Fruit fly (Drosophila melanogaster) whole organism, embryonic: ENCODE measurements around the gene Dlc90F.
A peak's percentile ranks its signal among the peaks of the same experiment; 100 is the strongest.

Experiments
- BEAF-32 ChIP-seq: fragments of 200-800 bp; sonication (Bioruptor generic); optimal IDR thresholded peaks from 3 replicates; lab custom pipeline; 2017; ENCODE audit warnings: missing biosample characterization, missing genetic modification characterization, mild to moderate bottlenecking, moderate library complexity, missing genetic modification reagents
- CG10959 ChIP-seq: fragments of 200-800 bp; sonication (Bioruptor generic); IDR thresholded peaks from 2 replicates; pipeline ENCODE4 v1.3.6; 2022; ENCODE audit warnings: missing biosample characterization, missing genetic modification characterization
- CG12219 ChIP-seq: fragments of 200-800 bp; sonication (Bioruptor generic); optimal IDR thresholded peaks from 3 replicates; lab custom pipeline; 2018; ENCODE audit warnings: missing biosample characterization, mild to moderate bottlenecking, missing genetic modification characterization
- CG16779 ChIP-seq: fragments of 200-800 bp; sonication (Bioruptor generic); IDR thresholded peaks from 2 replicates; pipeline ENCODE4 v1.3.6; 2022; ENCODE audit warnings: missing biosample characterization, missing genetic modification characterization
- CG16813 ChIP-seq: fragments of 200-800 bp; sonication (Bioruptor generic); IDR thresholded peaks from 3 replicates; pipeline ENCODE4 v1.3.6; 2022; ENCODE audit warnings: missing biosample characterization, missing genetic modification characterization; ENCODE audit not compliant: partially characterized antibody
- CG18599 ChIP-seq: fragments of 200-800 bp; sonication (Bioruptor generic); optimal IDR thresholded peaks from 3 replicates; lab custom pipeline; 2017; ENCODE audit warnings: missing biosample characterization, missing genetic modification characterization, mild to moderate bottlenecking, moderate library complexity, missing genetic modification reagents
- CG2129 ChIP-seq: fragments of 200-800 bp; sonication (Bioruptor generic); IDR thresholded peaks from 2 replicates; pipeline ENCODE4 v1.3.6; 2022; ENCODE audit warnings: missing biosample characterization, missing genetic modification characterization; ENCODE audit not compliant: partially characterized antibody
- CG3847 ChIP-seq: fragments of 200-800 bp; sonication (Bioruptor generic); IDR thresholded peaks from 2 replicates; pipeline ENCODE4 v1.3.6; 2022; ENCODE audit warnings: missing biosample characterization, missing genetic modification characterization
- CG4360 ChIP-seq: fragments of 200-800 bp; sonication (Bioruptor generic); IDR thresholded peaks from 2 replicates; pipeline ENCODE4 v1.3.6; 2022; ENCODE audit warnings: missing biosample characterization, missing genetic modification characterization
- CG43689 ChIP-seq: fragments of 200-800 bp; sonication (Bioruptor generic); IDR thresholded peaks from 2 replicates; pipeline ENCODE4 v1.3.6; 2022; ENCODE audit warnings: missing biosample characterization, missing genetic modification characterization
- CG6683 ChIP-seq: fragments of 200-800 bp; sonication (Bioruptor generic); optimal IDR thresholded peaks from 2 replicates; lab custom pipeline; 2017; ENCODE audit warnings: missing biosample characterization, mild to moderate bottlenecking, missing genetic modification characterization, missing genetic modification reagents
- CG6791 ChIP-seq: fragments of 200-800 bp; sonication (Bioruptor generic); IDR thresholded peaks from 3 replicates; pipeline ENCODE4 v1.3.6; 2022; ENCODE audit warnings: missing biosample characterization, missing genetic modification characterization; ENCODE audit not compliant: partially characterized antibody
- CG7357 ChIP-seq: fragments of 200-800 bp; sonication (Bioruptor generic); IDR thresholded peaks from 3 replicates; pipeline ENCODE4 v1.3.6; 2022; ENCODE audit warnings: missing biosample characterization, missing genetic modification characterization
- CG7745 ChIP-seq: fragments of 200-800 bp; sonication (Bioruptor generic); optimal IDR thresholded peaks from 2 replicates; lab custom pipeline; 2018; ENCODE audit warnings: missing biosample characterization, mild to moderate bottlenecking, missing genetic modification characterization, moderate library complexity
- CG7928 ChIP-seq: fragments of 200-800 bp; sonication (Bioruptor generic); optimal IDR thresholded peaks from 2 replicates; lab custom pipeline; 2017; ENCODE audit warnings: missing biosample characterization, mild to moderate bottlenecking, missing genetic modification characterization
- CG8388 ChIP-seq: fragments of 200-800 bp; sonication (Bioruptor generic); optimal IDR thresholded peaks from 2 replicates; lab custom pipeline; 2019; ENCODE audit warnings: missing biosample characterization, mild to moderate bottlenecking, missing genetic modification characterization, moderate library complexity
- CoRest ChIP-seq: fragments of 200-800 bp; sonication (Bioruptor generic); optimal IDR thresholded peaks from 3 replicates; lab custom pipeline; 2018; ENCODE audit warnings: missing biosample characterization, mild to moderate bottlenecking, missing genetic modification characterization, moderate library complexity
- D19B ChIP-seq: fragments of 200-800 bp; sonication (Bioruptor generic); optimal IDR thresholded peaks from 2 replicates; lab custom pipeline; 2017; ENCODE audit warnings: missing biosample characterization, mild to moderate bottlenecking, missing genetic modification characterization
- ERR ChIP-seq: fragments of 200-800 bp; sonication (Bioruptor generic); optimal IDR thresholded peaks from 2 replicates; lab custom pipeline; 2016; ENCODE audit warnings: missing biosample characterization, missing genetic modification characterization
- Fer1 ChIP-seq: fragments of 200-800 bp; sonication (Bioruptor generic); optimal IDR thresholded peaks from 2 replicates; lab custom pipeline; 2017; ENCODE audit warnings: missing biosample characterization, mild to moderate bottlenecking, missing genetic modification characterization
- Max ChIP-seq: fragments of 200-800 bp; sonication (Bioruptor generic); optimal IDR thresholded peaks from 2 replicates; lab custom pipeline; 2016; ENCODE audit warnings: missing biosample characterization, mild to moderate bottlenecking, missing genetic modification characterization
- Meics ChIP-seq: fragments of 200-800 bp; sonication (Bioruptor generic); optimal IDR thresholded peaks from 2 replicates; lab custom pipeline; 2017; ENCODE audit warnings: missing biosample characterization, mild to moderate bottlenecking, missing genetic modification characterization
- Opbp ChIP-seq: fragments of 200-800 bp; sonication (Bioruptor generic); IDR thresholded peaks from 3 replicates; pipeline ENCODE4 v1.3.6; 2022; ENCODE audit warnings: missing biosample characterization, missing genetic modification characterization; ENCODE audit not compliant: partially characterized antibody
- Sox102F ChIP-seq: fragments of 200-800 bp; sonication (Bioruptor generic); optimal IDR thresholded peaks from 2 replicates; lab custom pipeline; 2018; ENCODE audit warnings: missing biosample characterization, mild to moderate bottlenecking, missing genetic modification characterization, moderate library complexity
- Trl ChIP-seq, 3 experiments: fragments of >200 bp in 2 of 3; fragments of 200-800 bp in 1 of 3; sonication (Bioruptor generic) in 1 of 3; optimal IDR thresholded peaks; 2 replicates in 1 of 3; 3 replicates in 2 of 3; lab custom pipeline; 2016 to 2017; ENCODE audit warnings: missing biosample characterization in 1 of 3, missing genetic modification characterization in 1 of 3
- Xrp1 ChIP-seq: fragments of 200-800 bp; sonication (Bioruptor generic); IDR thresholded peaks from 2 replicates; pipeline ENCODE4 v1.3.6; 2022; ENCODE audit warnings: missing biosample characterization, missing genetic modification characterization
- bowl ChIP-seq: fragments of 200-800 bp; sonication (Bioruptor generic); IDR thresholded peaks from 2 replicates; pipeline ENCODE4 v1.3.6; 2022; ENCODE audit warnings: missing biosample characterization, missing genetic modification characterization
- crol ChIP-seq: fragments of 200-800 bp; sonication (Bioruptor generic); IDR thresholded peaks from 2 replicates; pipeline ENCODE4 v1.3.6; 2022; ENCODE audit warnings: missing biosample characterization, missing genetic modification characterization
- dimm ChIP-seq: fragments of 200-800 bp; sonication (Bioruptor generic); IDR thresholded peaks from 2 replicates; pipeline ENCODE4 v1.3.6; 2022; ENCODE audit warnings: missing biosample characterization, missing genetic modification characterization
- gro ChIP-seq: fragments of 200-800 bp; sonication (Bioruptor generic); optimal IDR thresholded peaks from 2 replicates; lab custom pipeline; 2016; ENCODE audit warnings: missing biosample characterization, missing genetic modification characterization
- gsb-n ChIP-seq: fragments of 200-800 bp; sonication (Bioruptor generic); optimal IDR thresholded peaks from 3 replicates; lab custom pipeline; 2018; ENCODE audit warnings: missing biosample characterization, mild to moderate bottlenecking, missing genetic modification characterization
- hbn ChIP-seq: fragments of 200-800 bp; sonication (Bioruptor generic); IDR thresholded peaks from 2 replicates; pipeline ENCODE4 v1.3.6; 2022; ENCODE audit warnings: missing biosample characterization, missing genetic modification characterization; ENCODE audit not compliant: partially characterized antibody
- her ChIP-seq: fragments of 200-800 bp; sonication (Bioruptor generic); optimal IDR thresholded peaks from 2 replicates; lab custom pipeline; 2016; ENCODE audit warnings: missing biosample characterization, missing genetic modification characterization
- nerfin-1 ChIP-seq: fragments of 200-800 bp; sonication (Bioruptor generic); optimal IDR thresholded peaks from 3 replicates; lab custom pipeline; 2019; ENCODE audit warnings: missing biosample characterization, mild to moderate bottlenecking, missing genetic modification characterization, moderate library complexity
- otp ChIP-seq: fragments of 200-800 bp; sonication (Bioruptor generic); IDR thresholded peaks from 3 replicates; pipeline ENCODE4, ENCODE4 v1.3.6; 2022; ENCODE audit warnings: missing biosample characterization, missing genetic modification characterization
- phol ChIP-seq: fragments of 200-800 bp; sonication (Bioruptor generic); optimal IDR thresholded peaks from 3 replicates; lab custom pipeline; 2018; ENCODE audit warnings: missing biosample characterization, mild to moderate bottlenecking, missing genetic modification characterization, moderate library complexity
- pnt ChIP-seq: fragments of 200-800 bp; sonication (Bioruptor generic); optimal IDR thresholded peaks from 3 replicates; lab custom pipeline; 2016; ENCODE audit warnings: missing biosample characterization, missing genetic modification characterization
- pros ChIP-seq: fragments of 200-800 bp; sonication (Bioruptor generic); optimal IDR thresholded peaks from 3 replicates; lab custom pipeline; 2019; ENCODE audit warnings: missing biosample characterization, mild to moderate bottlenecking, missing genetic modification characterization, moderate library complexity
- pzg ChIP-seq: fragments of 200-800 bp; sonication (Bioruptor generic); optimal IDR thresholded peaks from 3 replicates; lab custom pipeline; 2018; ENCODE audit warnings: missing biosample characterization, mild to moderate bottlenecking, missing genetic modification characterization, moderate library complexity
- sisA ChIP-seq: fragments of 200-800 bp; sonication (Bioruptor generic); IDR thresholded peaks from 2 replicates; pipeline ENCODE4 v1.3.6; 2022; ENCODE audit warnings: missing biosample characterization, missing genetic modification characterization
- tup ChIP-seq: fragments of 200-800 bp; sonication (Bioruptor generic); optimal IDR thresholded peaks from 2 replicates; lab custom pipeline; 2016; ENCODE audit warnings: missing biosample characterization, mild to moderate bottlenecking, missing genetic modification characterization, moderate library complexity
- vfl ChIP-seq: fragments of 200-800 bp; sonication (Bioruptor generic); optimal IDR thresholded peaks from 2 replicates; lab custom pipeline; 2016; ENCODE audit warnings: missing biosample characterization, missing genetic modification characterization

The Dlc90F gene

DNA sequence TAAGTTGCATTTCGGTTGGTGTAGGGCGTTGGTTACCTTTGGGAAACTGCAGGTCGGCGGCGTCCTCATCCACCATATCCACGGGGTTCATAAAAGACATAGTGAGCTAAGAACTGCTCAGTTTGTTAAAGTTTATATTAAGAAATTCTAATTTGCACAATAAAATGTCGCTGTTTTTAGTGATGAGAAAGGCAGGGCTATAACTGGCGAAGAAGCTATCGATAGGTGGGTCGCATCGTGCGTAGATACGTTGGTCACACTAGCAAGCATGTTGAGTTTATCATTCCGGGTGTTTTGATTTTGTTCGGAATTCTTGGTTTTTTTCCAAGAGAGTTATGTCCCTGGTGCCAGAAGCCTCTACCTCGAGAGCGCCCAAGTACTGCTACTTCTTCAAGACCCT, 43.7 kb upstream of the Dlc90F start, which contains the start of the genes Ada2a, Polr2D, Tgs1 and moi (continued):
- peak; percentile 15 for TF ChIP-seq gro (GFP tag; lab: Kevin White, UChicago)
- TF ChIP-seq ERR (GFP tag; lab: Kevin White, UChicago) = no peak
- no peak for TF ChIP-seq sisA (GFP tag; lab: Robert Waterston, UW)
- no peak for TF ChIP-seq CG7745 (tag; lab: Kevin White, UChicago)
- no peak for TF ChIP-seq CG8388 (GFP tag; lab: Kevin White, UChicago)
- TF ChIP-seq pzg (GFP tag; lab: Kevin White, UChicago) = peak; percentile 72
- no peak for TF ChIP-seq CG10959
- TF ChIP-seq Meics (GFP tag; lab: Kevin White, UChicago) = no peak
- TF ChIP-seq vfl (GFP tag; lab: Kevin White, UChicago) = no peak
- TF ChIP-seq Max = no peak
- peak; percentile 42; the same call in 1 of the 2 replicates for TF ChIP-seq CG2129 (GFP tag; lab: Robert Waterston, UW)
- no peak for TF ChIP-seq bowl (GFP tag; lab: Robert Waterston, UW)
- TF ChIP-seq her (GFP tag; lab: Kevin White, UChicago) = peak; percentile 2
- peak; percentile 85 for TF ChIP-seq BEAF-32
- TF ChIP-seq Sox102F (GFP tag; lab: Kevin White, UChicago) = no peak
- TF ChIP-seq Fer1 = no peak
- TF ChIP-seq hbn (GFP tag; lab: Robert Waterston, UW) = peak; percentile 72
- no peak for TF ChIP-seq CG18599 (GFP tag; lab: Kevin White, UChicago)
- no peak for TF ChIP-seq pnt (GFP tag; lab: Kevin White, UChicago)
- no peak for TF ChIP-seq otp (GFP tag; lab: Robert Waterston, UW)
- peak; percentile 87 for TF ChIP-seq Opbp (GFP tag; lab: Robert Waterston, UW)
- 0 out of 2 replicates have a peak, but pooled peaks have one; percentile 33 for TF ChIP-seq CG3847
- no peak for TF ChIP-seq D19B (GFP tag; lab: Kevin White, UChicago)
- no peak for TF ChIP-seq CG12219 (GFP tag; lab: Kevin White, UChicago)
- no peak for TF ChIP-seq CG7928 (GFP tag; lab: Kevin White, UChicago)
- TF ChIP-seq CG6683 (GFP tag; lab: Kevin White, UChicago) = no peak
- TF ChIP-seq phol (tag; lab: Kevin White, UChicago) = peak; percentile 56
- no peak for TF ChIP-seq tup (GFP tag; lab: Kevin White, UChicago)

DNA sequence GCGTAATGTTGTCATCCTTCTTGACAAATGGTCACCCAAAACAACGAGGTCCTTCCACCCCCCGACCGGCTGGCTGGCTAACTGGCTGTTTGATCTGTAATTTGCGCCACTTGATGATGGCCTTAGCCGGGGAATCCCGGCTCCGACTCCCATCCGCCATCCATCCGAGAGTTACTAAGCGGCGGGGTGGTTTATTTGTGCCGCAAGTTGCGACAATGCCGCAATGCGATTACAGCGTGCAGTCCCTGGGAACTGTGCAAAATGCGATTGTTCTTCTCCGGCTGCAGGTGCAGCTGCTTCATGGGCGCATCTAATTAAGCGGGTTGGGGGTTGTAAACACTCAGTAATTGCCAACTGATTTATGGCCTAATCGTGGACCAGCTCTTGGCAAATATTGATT, 39.0 kb upstream of the Dlc90F start:
- TF ChIP-seq CG6791 (GFP tag; lab: Robert Waterston, UW) (no peak), nerfin-1 (tag; lab: Kevin White, UChicago) (peak; percentile 53), gsb-n (tag; lab: Kevin White, UChicago) (peak; percentile 71), CG16779 (no peak), pros (GFP tag; lab: Kevin White, UChicago) (peak; percentile 40)

DNA sequence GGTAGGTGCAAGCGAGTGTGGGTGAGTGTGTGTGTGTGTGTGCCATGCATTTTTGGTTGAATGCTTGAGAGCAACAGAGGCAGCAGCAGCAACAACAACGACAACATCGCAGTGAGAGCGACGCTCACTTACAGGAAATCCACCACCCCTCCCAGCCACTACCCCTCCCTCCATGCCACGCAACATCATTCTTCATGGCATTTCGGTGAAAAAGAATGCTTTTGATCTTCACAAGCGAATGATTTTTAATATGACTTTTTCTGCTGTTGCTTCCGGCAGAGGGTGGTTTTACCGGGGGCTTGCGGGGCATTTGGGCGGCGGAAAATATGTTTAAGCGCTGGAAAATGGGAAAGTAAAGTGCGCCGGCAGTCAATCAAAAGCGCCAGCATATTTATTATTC, 37.4 kb upstream of the Dlc90F start:
- TF ChIP-seq CG7357 (GFP tag; lab: Robert Waterston, UW) (no peak), CG4360 (peak; percentile 51; the same call in 1 of the 2 replicates), dimm (GFP tag; lab: Robert Waterston, UW) (peak; percentile 21; the same call in 1 of the 2 replicates), Trl (optimal IDR thresholded peaks at IDR 0.05; lab: Kevin White, UChicago) (peak in 1 of 2 experiments; percentile 3), Trl (GFP tag; optimal IDR thresholded peaks at IDR 0.05; lab: Kevin White, UChicago) (no peak), pros (GFP tag; lab: Kevin White, UChicago) (peak; percentile 53), crol (GFP tag; lab: Robert Waterston, UW) (peak; percentile 54), CoRest (tag; lab: Kevin White, UChicago) (no peak), nerfin-1 (tag; lab: Kevin White, UChicago) (peak; percentile 18), CG16813 (GFP tag; lab: Robert Waterston, UW) (0 out of 3 replicates have a peak, but pooled peaks have one; percentile 35), Xrp1 (GFP tag; lab: Robert Waterston, UW) (0 out of 2 replicates have a peak, but pooled peaks have one; percentile 3), CG43689 (GFP tag; lab: Robert Waterston, UW) (no peak)
